Worm (Caenorhabditis elegans): Measurements from ENCODE around the gene F29B9.8.

F29B9.8 gene

DNA sequence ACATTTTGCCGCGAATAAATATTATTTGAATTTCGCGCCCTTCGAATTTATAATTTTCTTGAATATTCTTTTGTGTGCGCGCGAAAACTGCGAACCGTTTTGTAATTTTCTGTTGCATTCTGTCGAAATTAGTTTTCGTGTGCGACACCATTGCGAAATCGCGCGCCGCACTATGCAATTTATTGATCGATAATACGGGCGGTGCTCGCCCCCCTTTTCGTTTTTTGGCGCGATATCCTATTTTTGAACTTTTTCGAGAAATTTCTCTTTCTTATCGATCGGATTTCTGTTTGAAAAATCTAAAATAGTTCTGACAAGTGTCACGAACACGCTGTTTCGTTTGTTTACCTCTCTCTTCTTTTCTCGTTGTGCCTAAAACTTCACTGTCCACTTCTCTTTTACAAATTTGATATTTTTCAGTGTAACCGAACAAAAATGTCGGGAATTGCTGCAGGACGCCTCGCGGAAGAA lies 3.2 kb downstream of the F29B9.8 start, which contains the start of gene ubc-9 (continued):
- TF ChIP-seq dmd-9 (GFP tag; IDR thresholded peaks at IDR 0.05) (no peak), lim-7 (GFP tag; IDR thresholded peaks at IDR 0.05) (no peak), nhr-6 (tag; optimal IDR thresholded peaks at IDR 0.05) (peak; percentile 1), ctbp-1 (GFP tag; IDR thresholded peaks at IDR 0.05) (peak; percentile 56; the same call in 1 of the 2 replicates), ceh-62 (tag; optimal IDR thresholded peaks at IDR 0.05) (no peak), ceh-32 (tag; optimal IDR thresholded peaks at IDR 0.05; ENCODE audit: poor library complexity) (no peak), unc-62 (GFP tag; optimal IDR thresholded peaks at IDR 0.05 in 1 of 2) (no peak), unc-62 (tag; optimal IDR thresholded peaks at IDR 0.05) (no peak), spr-3 (GFP tag; optimal IDR thresholded peaks at IDR 0.05) (no peak), nhr-28 (tag; optimal IDR thresholded peaks at IDR 0.05) (peak; percentile 46), nhr-102 (tag; optimal IDR thresholded peaks at IDR 0.05) (peak; percentile 40), lin-39 (tag; optimal IDR thresholded peaks at IDR 0.05) (no peak), spr-1 (tag; optimal IDR thresholded peaks at IDR 0.05) (peak; percentile 61), dmd-6 (GFP tag; IDR thresholded peaks at IDR 0.05) (peak; percentile 51), attf-4 (tag; optimal IDR thresholded peaks at IDR 0.05) (no peak), zip-2 (tag; optimal IDR thresholded peaks at IDR 0.05) (no peak), ama-1 (optimal IDR thresholded peaks at IDR 0.05) (no peak), rbr-2 (tag; optimal IDR thresholded peaks at IDR 0.05) (peak; percentile 61), lin-15B (tag; optimal IDR thresholded peaks at IDR 0.05) (no peak), ztf-7 (tag; optimal IDR thresholded peaks at IDR 0.05) (no peak), snpc-4 (tag; optimal IDR thresholded peaks at IDR 0.05) (no peak), snpc-1.2 (GFP tag; IDR thresholded peaks at IDR 0.05) (no peak), egl-43 (GFP tag; IDR thresholded peaks at IDR 0.05) (peak; percentile 56; the same call in 1 of the 2 replicates), fkh-10 (GFP tag; optimal IDR thresholded peaks at IDR 0.05) (peak; percentile 20), mxl-3 (GFP tag; optimal IDR thresholded peaks at IDR 0.05) (peak; percentile 47), sdz-12 (GFP tag; optimal IDR thresholded peaks at IDR 0.05) (no peak), set-16 (GFP tag; IDR thresholded peaks at IDR 0.05) (no peak), duxl-1 (tag; optimal IDR thresholded peaks at IDR 0.05; ENCODE audit: poor library complexity) (peak; percentile 31), D1046.2 (GFP tag; IDR thresholded peaks at IDR 0.05) (no peak), arid-1 (GFP tag; conservative IDR thresholded peaks at IDR 0.05) (peak; percentile 32; the same call in 1 of the 2 replicates), egl-27 (tag; optimal IDR thresholded peaks at IDR 0.05) (no peak), mdl-1 (tag; optimal IDR thresholded peaks at IDR 0.05) (no peak), daf-16 (GFP tag; optimal IDR thresholded peaks at IDR 0.05) (no peak), daf-16 (tag; optimal IDR thresholded peaks at IDR 0.05) (peak; percentile 44), unc-130 (GFP tag; optimal IDR thresholded peaks at IDR 0.05) (peak; percentile 84), aha-1 (tag) (peak; percentile 96), lsy-2 (tag; optimal IDR thresholded peaks at IDR 0.05) (peak; percentile 33 to 81), pha-4 (GFP tag; IDR thresholded peaks at IDR 0.05) (no peak; the same call in 1 of the 2 replicates), pha-4 (tag; optimal IDR thresholded peaks at IDR 0.05) (no peak), nhr-11 (tag; optimal IDR thresholded peaks at IDR 0.05) (peak; percentile 48), mxl-2 (GFP tag; conservative IDR thresholded peaks at IDR 0.05) (no peak), pqm-1 (tag; optimal IDR thresholded peaks at IDR 0.05) (peak; percentile 40), ZK546.5 (tag; optimal IDR thresholded peaks at IDR 0.05) (no peak), dpl-1 (GFP tag; optimal IDR thresholded peaks at IDR 0.05) (peak; percentile 75), F26F4.8 (GFP tag; conservative IDR thresholded peaks at IDR 0.05) (no peak), lin-1 (GFP tag; IDR thresholded peaks at IDR 0.05) (0 out of 2 replicates have a peak, but pooled peaks have one; percentile 13), Y105C5A.15 (GFP tag; IDR thresholded peaks at IDR 0.05) (no peak), ceh-28 (tag; optimal IDR thresholded peaks at IDR 0.05) (peak; percentile 77), F10B5.3 (tag; optimal IDR thresholded peaks at IDR 0.05) (no peak), Y48G9A.11 (GFP tag; IDR thresholded peaks at IDR 0.05) (no peak), saeg-2 (GFP tag; IDR thresholded peaks at IDR 0.05) (no peak), F37D6.2 (tag; optimal IDR thresholded peaks at IDR 0.05) (peak; percentile 49), ceh-20 (GFP tag; IDR thresholded peaks at IDR 0.05) (peak; percentile 61; the same call in 1 of the 2 replicates)
